Worm (Caenorhabditis elegans): ENCODE data around the gene Y75B8A.28.

DNA sequence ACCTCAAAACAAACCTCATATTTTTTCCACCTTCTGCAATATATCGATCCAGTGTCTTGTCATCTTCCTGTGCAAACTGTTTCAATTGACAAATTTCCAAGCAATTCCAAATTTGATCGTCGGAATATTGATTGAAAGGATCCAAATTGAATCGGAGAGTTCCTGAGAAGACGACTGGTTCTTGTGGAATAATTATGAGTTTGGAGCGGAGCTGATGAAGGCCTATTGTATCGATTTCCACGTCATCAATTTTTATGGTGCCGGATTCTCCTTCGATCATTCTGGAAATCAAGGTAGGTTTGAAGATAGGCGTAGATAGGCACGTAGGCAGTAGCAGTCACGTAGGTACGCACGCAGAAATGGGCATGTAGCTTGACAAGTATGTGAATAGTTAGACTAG, 34.7 kb upstream of the Y75B8A.28 start:
- TF ChIP-seq unc-39 (tag; optimal IDR thresholded peaks at IDR 0.05) (no peak), lin-13 (tag; optimal IDR thresholded peaks at IDR 0.05) (no peak), nhr-237 (tag; optimal IDR thresholded peaks at IDR 0.05) (no peak), ceh-83 (GFP tag; optimal IDR thresholded peaks at IDR 0.05) (no peak), blmp-1 (tag; optimal IDR thresholded peaks at IDR 0.05) (no peak), ztf-11 (tag; optimal IDR thresholded peaks at IDR 0.05) (no peak), pha-4 (tag; optimal IDR thresholded peaks at IDR 0.05) (no peak), nhr-12 (tag; optimal IDR thresholded peaks at IDR 0.05) (no peak)

Data from whole organism, mixed stage, embryonic.